Fruit fly (Drosophila melanogaster) whole organism, prepupa: Measurements from ENCODE around the gene Drsl1.

ENCODE experiments used
- Blimp-1 ChIP-seq: fragments of 200-800 bp; sonication (Bioruptor generic); optimal IDR thresholded peaks from 3 replicates; lab custom pipeline; 2017; ENCODE audit warnings: missing biosample characterization, missing genetic modification characterization, mild to moderate bottlenecking, moderate library complexity, missing genetic modification reagents
- CG10669 ChIP-seq: fragments of 200-800 bp; sonication (Bioruptor generic); optimal IDR thresholded peaks from 3 replicates; lab custom pipeline; 2018; ENCODE audit warnings: missing biosample characterization, mild to moderate bottlenecking, missing genetic modification characterization, moderate library complexity
- CG11902 ChIP-seq: fragments of 200-800 bp; sonication (Bioruptor generic); optimal IDR thresholded peaks from 3 replicates; lab custom pipeline; 2016; ENCODE audit warnings: missing biosample characterization, missing genetic modification characterization
- CG15336 ChIP-seq: fragments of 200-800 bp; sonication (Bioruptor generic); IDR thresholded peaks from 2 replicates; pipeline ENCODE4 v1.3.6; 2022; ENCODE audit warnings: missing biosample characterization, missing genetic modification characterization
- CG1621 ChIP-seq: fragments of 200-800 bp; sonication (Bioruptor generic); optimal IDR thresholded peaks from 3 replicates; lab custom pipeline; 2018; ENCODE audit warnings: missing biosample characterization, mild to moderate bottlenecking, missing genetic modification characterization
- CG3032 ChIP-seq: fragments of 200-800 bp; optimal IDR thresholded peaks from 2 replicates; lab custom pipeline; 2019; ENCODE audit warnings: missing biosample characterization, mild to moderate bottlenecking, missing genetic modification characterization, moderate library complexity
- CG32006 ChIP-seq: fragments of 200-800 bp; sonication (Bioruptor generic); optimal IDR thresholded peaks from 3 replicates; lab custom pipeline; 2017; ENCODE audit warnings: missing biosample characterization, mild to moderate bottlenecking, missing genetic modification characterization
- CG3919 ChIP-seq: fragments of 200-800 bp; sonication (Bioruptor generic); optimal IDR thresholded peaks from 3 replicates; lab custom pipeline; 2016; ENCODE audit warnings: missing biosample characterization, missing genetic modification characterization
- CG4318 ChIP-seq: fragments of 200-800 bp; sonication (Bioruptor generic); optimal IDR thresholded peaks from 3 replicates; lab custom pipeline; 2017; ENCODE audit warnings: missing biosample characterization, mild to moderate bottlenecking, missing genetic modification characterization
- CG6163 ChIP-seq: fragments of 200-800 bp; sonication (Bioruptor generic); IDR thresholded peaks from 3 replicates; pipeline ENCODE4 v1.3.6; 2022; ENCODE audit warnings: missing biosample characterization, missing genetic modification characterization
- CG6276 ChIP-seq: fragments of 200-800 bp; sonication (Bioruptor generic); optimal IDR thresholded peaks from 2 replicates; lab custom pipeline; 2017; ENCODE audit warnings: missing biosample characterization, mild to moderate bottlenecking, missing genetic modification characterization
- CG6792 ChIP-seq: fragments of 200-800 bp; sonication (Bioruptor generic); optimal IDR thresholded peaks from 3 replicates; lab custom pipeline; 2016; ENCODE audit warnings: missing biosample characterization, missing genetic modification characterization
- CG6808 ChIP-seq: fragments of 200-800 bp; sonication (Bioruptor generic); optimal IDR thresholded peaks from 3 replicates; lab custom pipeline; 2017; ENCODE audit warnings: missing biosample characterization, missing genetic modification characterization, mild to moderate bottlenecking, moderate library complexity, missing genetic modification reagents
- CG6854 ChIP-seq: fragments of 200-800 bp; sonication (Bioruptor generic); optimal IDR thresholded peaks from 2 replicates; lab custom pipeline; 2017; ENCODE audit warnings: missing biosample characterization, mild to moderate bottlenecking, missing genetic modification characterization
- CG7368 ChIP-seq: fragments of 200-800 bp; sonication (Bioruptor generic); optimal IDR thresholded peaks from 3 replicates; lab custom pipeline; 2016; ENCODE audit warnings: missing biosample characterization, missing genetic modification characterization
- CG8119 ChIP-seq: fragments of 200-800 bp; sonication (Bioruptor generic); IDR thresholded peaks from 3 replicates; pipeline ENCODE4 v1.3.6; 2022; ENCODE audit warnings: missing biosample characterization, missing genetic modification characterization
- CG8319 ChIP-seq: fragments of 200-800 bp; sonication (Bioruptor generic); optimal IDR thresholded peaks from 3 replicates; lab custom pipeline; 2016; ENCODE audit warnings: missing biosample characterization, missing genetic modification characterization
- CG8632 ChIP-seq: fragments of 200-800 bp; sonication (Bioruptor generic); optimal IDR thresholded peaks from 3 replicates; lab custom pipeline; 2016; ENCODE audit warnings: missing biosample characterization, missing genetic modification characterization
- Eip75B ChIP-seq: fragments of 200-800 bp; sonication (Bioruptor generic); optimal IDR thresholded peaks from 3 replicates; lab custom pipeline; 2016; ENCODE audit warnings: missing biosample characterization, missing genetic modification characterization
- Eip78C ChIP-seq: fragments of 200-800 bp; sonication (Bioruptor generic); peaks from one replicate; lab custom pipeline; 2016; ENCODE audit warnings: missing biosample characterization, missing genetic modification characterization
- Eip93F ChIP-seq: fragments of 200-800 bp; sonication (Bioruptor generic); optimal IDR thresholded peaks from 2 replicates; lab custom pipeline; 2016; ENCODE audit warnings: missing biosample characterization, mild to moderate bottlenecking, missing genetic modification characterization
- Ets21C ChIP-seq: fragments of 200-800 bp; sonication (Bioruptor generic); optimal IDR thresholded peaks from 3 replicates; lab custom pipeline; 2016; ENCODE audit warnings: missing biosample characterization, missing genetic modification characterization
- Hr38 ChIP-seq: sonication (Bioruptor generic); optimal IDR thresholded peaks from 2 replicates; lab custom pipeline; 2016; ENCODE audit warnings: missing biosample characterization, missing genetic modification characterization
- Hr4 ChIP-seq: fragments of 200-800 bp; sonication (Bioruptor generic); optimal IDR thresholded peaks from 3 replicates; lab custom pipeline; 2016; ENCODE audit warnings: missing biosample characterization, missing genetic modification characterization
- Met ChIP-seq: fragments of 200-800 bp; sonication (Bioruptor generic); optimal IDR thresholded peaks from 3 replicates; lab custom pipeline; 2016; ENCODE audit warnings: missing biosample characterization, missing genetic modification characterization
- OdsH ChIP-seq: fragments of 200-800 bp; sonication (Bioruptor generic); optimal IDR thresholded peaks from 3 replicates; lab custom pipeline; 2016; ENCODE audit warnings: missing biosample characterization, missing genetic modification characterization
- Sox102F ChIP-seq: fragments of 200-800 bp; sonication (Bioruptor generic); optimal IDR thresholded peaks from 2 replicates; lab custom pipeline; 2016; ENCODE audit warnings: missing biosample characterization, mild to moderate bottlenecking, missing genetic modification characterization
- Sox14 ChIP-seq: fragments of 200-800 bp; sonication (Bioruptor generic); optimal IDR thresholded peaks from 3 replicates; lab custom pipeline; 2016; ENCODE audit warnings: missing biosample characterization, missing genetic modification characterization
- acj6 ChIP-seq: fragments of 200-800 bp; sonication (Bioruptor generic); optimal IDR thresholded peaks from 3 replicates; lab custom pipeline; 2016; ENCODE audit warnings: missing biosample characterization, missing genetic modification characterization
- dsx ChIP-seq: fragments of 200-800 bp; optimal IDR thresholded peaks from 3 replicates; lab custom pipeline; 2019; ENCODE audit warnings: missing biosample characterization, mild to moderate bottlenecking, missing genetic modification characterization, moderate library complexity; ENCODE audit not compliant: poor library complexity, severe bottlenecking
- esn ChIP-seq: fragments of 200-800 bp; sonication (Bioruptor generic); optimal IDR thresholded peaks from 2 replicates; lab custom pipeline; 2016; ENCODE audit warnings: missing biosample characterization, mild to moderate bottlenecking, missing genetic modification characterization, moderate library complexity
- fd85E ChIP-seq: fragments of 200-800 bp; sonication (Bioruptor generic); optimal IDR thresholded peaks from 3 replicates; lab custom pipeline; 2016; ENCODE audit warnings: missing biosample characterization, missing genetic modification characterization
- fkh ChIP-seq: fragments of 200-800 bp; sonication (Bioruptor generic); optimal IDR thresholded peaks from 3 replicates; lab custom pipeline; 2017; ENCODE audit warnings: missing biosample characterization, mild to moderate bottlenecking, missing genetic modification characterization, moderate library complexity
- lz ChIP-seq: fragments of 200-800 bp; sonication (Bioruptor generic); optimal IDR thresholded peaks from 3 replicates; lab custom pipeline; 2016; ENCODE audit warnings: missing biosample characterization, missing genetic modification characterization
- pdm3 ChIP-seq: fragments of 200-800 bp; sonication (Bioruptor generic); optimal IDR thresholded peaks from 3 replicates; lab custom pipeline; 2016; ENCODE audit warnings: missing biosample characterization, missing genetic modification characterization
- spab ChIP-seq: fragments of 200-800 bp; sonication (Bioruptor generic); optimal IDR thresholded peaks from 2 replicates; lab custom pipeline; 2017; ENCODE audit warnings: missing biosample characterization, mild to moderate bottlenecking, missing genetic modification characterization, missing genetic modification reagents
- svp ChIP-seq: fragments of 200-800 bp; sonication (Bioruptor generic); peaks from one replicate; lab custom pipeline; 2016; ENCODE audit warnings: missing biosample characterization, missing genetic modification characterization
- topi ChIP-seq: fragments of 200-800 bp; sonication (Bioruptor generic); optimal IDR thresholded peaks from 3 replicates; lab custom pipeline; 2016; ENCODE audit warnings: missing biosample characterization, missing genetic modification characterization
- vri ChIP-seq: fragments of 200-800 bp; sonication (Bioruptor generic); optimal IDR thresholded peaks from 3 replicates; lab custom pipeline; 2016; ENCODE audit warnings: missing biosample characterization, mild to moderate bottlenecking, missing genetic modification characterization

Gene Drsl1

dm6 chr3L:3325925-3326903 lies 9.4 kb downstream of the Drsl1 start, which contains the start of gene Gtpx (continued):
- TF ChIP-seq topi (GFP tag; lab: Kevin White, UChicago) (peak; percentile 15), dsx (no peak), lz (GFP tag; lab: Kevin White, UChicago) (peak; percentile 63), Sox14 (GFP tag; lab: Kevin White, UChicago) (peak; percentile 48), CG32006 (GFP tag; lab: Kevin White, UChicago) (no peak), OdsH (no peak), CG6163 (GFP tag; lab: Robert Waterston, UW) (0 out of 3 replicates have a peak, but pooled peaks have one; percentile 42), Met (no peak), Hr4 (no peak), fd85E (GFP tag; lab: Kevin White, UChicago) (no peak), CG8319 (GFP tag; lab: Kevin White, UChicago) (no peak), CG1621 (tag; lab: Kevin White, UChicago) (no peak), CG6792 (GFP tag; lab: Kevin White, UChicago) (peak; percentile 56), CG6808 (GFP tag; lab: Kevin White, UChicago) (peak; percentile 50), vri (GFP tag; lab: Kevin White, UChicago) (peak; percentile 98)

- TF ChIP-seq svp = no peak
- TF ChIP-seq Sox102F (GFP tag; lab: Kevin White, UChicago) = no peak
- TF ChIP-seq dsx = no peak
- TF ChIP-seq spab = no peak
- TF ChIP-seq CG6854 (GFP tag; lab: Kevin White, UChicago) = no peak
- no peak for TF ChIP-seq CG7368 (GFP tag; lab: Kevin White, UChicago)
- TF ChIP-seq CG11902 = no peak
- TF ChIP-seq CG6792 (GFP tag; lab: Kevin White, UChicago) = no peak
- no peak for TF ChIP-seq CG3032 (tag; lab: Kevin White, UChicago)
- TF ChIP-seq Met = no peak
- no peak for TF ChIP-seq CG3919 (GFP tag; lab: Kevin White, UChicago)
- TF ChIP-seq CG4318 (GFP tag; lab: Kevin White, UChicago) = no peak
- TF ChIP-seq Blimp-1 (GFP tag; lab: Kevin White, UChicago) = no peak
- no peak for TF ChIP-seq Ets21C (GFP tag; lab: Kevin White, UChicago)
- no peak for TF ChIP-seq CG6276 (GFP tag; lab: Kevin White, UChicago)
These were observed 10.0 kb downstream of the Drsl1 start for dm6 chr3L:3325597-3325924.

dm6 chr3L:3319992-3320732 lies 15.4 kb downstream of the Drsl1 start:
- 0 out of 2 replicates have a peak, but pooled peaks have one; percentile 36 for TF ChIP-seq CG15336 (GFP tag; lab: Robert Waterston, UW)
- TF ChIP-seq esn = peak; percentile 10
- no peak for TF ChIP-seq fd85E (GFP tag; lab: Kevin White, UChicago)
- TF ChIP-seq CG8119 (GFP tag; lab: Robert Waterston, UW) = no peak
- peak; percentile 100 for TF ChIP-seq svp
- TF ChIP-seq spab = no peak
- TF ChIP-seq Eip93F (GFP tag; lab: Kevin White, UChicago) = no peak
- no peak for TF ChIP-seq Hr38 (GFP tag; lab: Kevin White, UChicago)
- peak; percentile 25 for TF ChIP-seq OdsH
- TF ChIP-seq Eip75B (GFP tag; lab: Kevin White, UChicago) = peak; percentile 22
- peak; percentile 21 for TF ChIP-seq CG10669 (GFP tag; lab: Kevin White, UChicago)
- peak; percentile 5 for TF ChIP-seq CG6808 (GFP tag; lab: Kevin White, UChicago)
- no peak for TF ChIP-seq pdm3
- peak; percentile 24 for TF ChIP-seq dsx
- TF ChIP-seq acj6 = peak; percentile 19
- TF ChIP-seq CG6163 (GFP tag; lab: Robert Waterston, UW) = 0 out of 3 replicates have a peak, but pooled peaks have one; percentile 41
- no peak for TF ChIP-seq fkh (GFP tag; lab: Kevin White, UChicago)
- TF ChIP-seq Eip78C = peak; percentile 75
- peak; percentile 55 for TF ChIP-seq Hr4
- TF ChIP-seq CG8632 (GFP tag; lab: Kevin White, UChicago) = no peak
- TF ChIP-seq CG32006 (GFP tag; lab: Kevin White, UChicago) = peak; percentile 38
- no peak for TF ChIP-seq Sox102F (GFP tag; lab: Kevin White, UChicago)
- peak; percentile 25 for TF ChIP-seq CG3919 (GFP tag; lab: Kevin White, UChicago)
